Worm (Caenorhabditis elegans) whole organism, L4 larva: ENCODE measurements around the gene C48D5.3.

Experiments
- aly-2 ChIP-seq: sonication (generic microtip); optimal IDR thresholded peaks from 2 replicates; lab custom pipeline; 2018; ENCODE audit warnings: missing biosample characterization, missing genetic modification characterization
- ama-1 ChIP-seq: fragments of 150-350 bp; optimal IDR thresholded peaks from 2 replicates; lab custom pipeline; 2014; ENCODE audit warnings: inconsistent platforms, mixed read lengths
- ceh-28 ChIP-seq: fragments of 150-350 bp; optimal IDR thresholded peaks from 2 replicates; lab custom pipeline; 2014; ENCODE audit warnings: missing biosample characterization, missing genetic modification reagents, missing genetic modification characterization
- egl-27 ChIP-seq: sonication (generic microtip); optimal IDR thresholded peaks from 3 replicates; lab custom pipeline; 2017; ENCODE audit warnings: missing biosample characterization, missing genetic modification reagents, missing genetic modification characterization
- mep-1 ChIP-seq: fragments of 150-350 bp; sonication (generic microtip); optimal IDR thresholded peaks from 3 replicates; lab custom pipeline; 2014; ENCODE audit warnings: missing biosample characterization, missing genetic modification characterization
- mxl-2 ChIP-seq: fragments of 200-800 bp; sonication (Bioruptor generic); conservative IDR thresholded peaks from 2 replicates; pipeline ENCODE4 v1.3.6; 2022; ENCODE audit warnings: missing genetic modification reagents, missing genetic modification characterization, missing compliant biosample characterization
- nhr-11 ChIP-seq: fragments of 150-350 bp; optimal IDR thresholded peaks from 2 replicates; lab custom pipeline; 2014; ENCODE audit warnings: missing biosample characterization, missing genetic modification characterization
- nhr-77 ChIP-seq: fragments of 150-350 bp; optimal IDR thresholded peaks from 2 replicates; lab custom pipeline; 2014; ENCODE audit warnings: missing biosample characterization, missing genetic modification characterization
- unc-130 ChIP-seq: sonication (generic microtip); optimal IDR thresholded peaks from 2 replicates; lab custom pipeline; 2016; ENCODE audit warnings: missing genetic modification reagents, missing genetic modification characterization, missing compliant biosample characterization
- ztf-11 ChIP-seq: fragments of 150-350 bp; optimal IDR thresholded peaks from 2 replicates; lab custom pipeline; 2014; ENCODE audit warnings: missing biosample characterization, missing genetic modification characterization

ce11 chrIII:3601271-3601670 lies 19.7 kb upstream of the C48D5.3 start:
- TF ChIP-seq ceh-28 (tag; lab: Kevin White, UChicago) (no peak), ama-1 (lab: Kevin White, UChicago) (no peak), unc-130 (GFP tag; lab: Kevin White, UChicago) (no peak), aly-2 (no peak), egl-27 (tag; lab: Kevin White, UChicago) (no peak), nhr-11 (peak; percentile 46), mxl-2 (GFP tag; lab: Robert Waterston, UW) (no peak), nhr-77 (no peak), mep-1 (tag; lab: Kevin White, UChicago) (no peak), ztf-11 (no peak)
